Worm (Caenorhabditis elegans): Measurements from ENCODE around the gene ZC196.5.

DNA sequence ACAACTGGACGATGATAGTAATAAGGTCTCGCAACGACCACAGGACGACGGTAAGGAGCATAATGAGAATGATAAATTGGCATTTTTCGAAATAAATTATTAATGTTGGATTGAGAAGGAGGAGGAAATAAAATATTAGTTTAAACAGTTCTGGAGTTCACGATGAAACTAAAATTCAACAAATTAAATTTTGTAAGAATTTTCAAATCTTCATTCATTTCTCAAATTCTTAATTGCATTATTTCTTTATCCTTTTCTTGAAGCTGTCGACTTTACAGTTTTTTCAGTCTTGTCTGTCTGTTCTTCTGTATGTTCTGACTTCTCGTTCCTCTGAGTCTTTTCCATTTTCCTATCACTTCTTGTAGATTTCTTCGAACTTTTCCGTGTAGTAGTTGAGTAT lies 42.4 kb upstream of the ZC196.5 start, which contains the start of gene ZC190.7:
- TF ChIP-seq blmp-1 (tag; optimal IDR thresholded peaks at IDR 0.05) (no peak), unc-39 (tag; optimal IDR thresholded peaks at IDR 0.05) (no peak), ztf-11 (tag; optimal IDR thresholded peaks at IDR 0.05) (no peak), nhr-237 (tag; optimal IDR thresholded peaks at IDR 0.05) (no peak)

Data from whole organism, mixed stage, embryonic.